Fruit fly (Drosophila melanogaster) whole organism, pupa: Measurements from ENCODE around the gene Dyro.

ENCODE experiments used
- CG13204 ChIP-seq: fragments of 200-800 bp; sonication (Bioruptor generic); optimal IDR thresholded peaks from 2 replicates; lab custom pipeline; 2018; ENCODE audit warnings: missing biosample characterization, mild to moderate bottlenecking, missing genetic modification characterization, moderate library complexity
- CG15710 ChIP-seq: fragments of 200-800 bp; sonication (Bioruptor generic); optimal IDR thresholded peaks from 2 replicates; lab custom pipeline; 2018; ENCODE audit warnings: missing biosample characterization, mild to moderate bottlenecking, missing genetic modification characterization, moderate library complexity
- CG32121 ChIP-seq: fragments of 200-800 bp; sonication (Bioruptor generic); IDR thresholded peaks from 2 replicates; pipeline ENCODE4 v1.3.6; 2022; ENCODE audit warnings: missing biosample characterization, missing genetic modification characterization
- CG34367 ChIP-seq: fragments of 200-800 bp; sonication (Bioruptor generic); optimal IDR thresholded peaks from 2 replicates; lab custom pipeline; 2018; ENCODE audit warnings: missing biosample characterization, mild to moderate bottlenecking, missing genetic modification characterization
- CG4496 ChIP-seq: fragments of 200-800 bp; sonication (Bioruptor generic); IDR thresholded peaks from 3 replicates; pipeline ENCODE4 v1.3.6; 2022; ENCODE audit warnings: missing biosample characterization, missing genetic modification characterization
- CG8159 ChIP-seq: fragments of 200-800 bp; sonication (Bioruptor generic); optimal IDR thresholded peaks from 3 replicates; lab custom pipeline; 2018; ENCODE audit warnings: missing biosample characterization, mild to moderate bottlenecking, missing genetic modification characterization, moderate library complexity
- CG9948 ChIP-seq: fragments of 200-800 bp; sonication (Bioruptor generic); optimal IDR thresholded peaks from 2 replicates; lab custom pipeline; 2018; ENCODE audit warnings: missing biosample characterization, mild to moderate bottlenecking, missing genetic modification characterization, moderate library complexity
- EcR ChIP-seq: fragments of 200-800 bp; sonication (Bioruptor generic); optimal IDR thresholded peaks from 3 replicates; lab custom pipeline; 2019; ENCODE audit warnings: missing biosample characterization, missing genetic modification characterization, mild to moderate bottlenecking, moderate library complexity, missing genetic modification reagents
- Ets98B ChIP-seq: fragments of 200-800 bp; sonication (Bioruptor generic); IDR thresholded peaks from 2 replicates; pipeline ENCODE4 v1.3.6; 2022; ENCODE audit warnings: missing biosample characterization, missing genetic modification characterization
- Snoo ChIP-seq: fragments of 200-800 bp; sonication (Bioruptor generic); optimal IDR thresholded peaks from 3 replicates; lab custom pipeline; 2017; ENCODE audit warnings: missing biosample characterization, mild to moderate bottlenecking, missing genetic modification characterization, inconsistent platforms
- rn ChIP-seq: fragments of 200-800 bp; sonication (Bioruptor generic); IDR thresholded peaks from 2 replicates; pipeline ENCODE4 v1.3.6; 2022; ENCODE audit warnings: missing biosample characterization, missing genetic modification characterization

DNA sequence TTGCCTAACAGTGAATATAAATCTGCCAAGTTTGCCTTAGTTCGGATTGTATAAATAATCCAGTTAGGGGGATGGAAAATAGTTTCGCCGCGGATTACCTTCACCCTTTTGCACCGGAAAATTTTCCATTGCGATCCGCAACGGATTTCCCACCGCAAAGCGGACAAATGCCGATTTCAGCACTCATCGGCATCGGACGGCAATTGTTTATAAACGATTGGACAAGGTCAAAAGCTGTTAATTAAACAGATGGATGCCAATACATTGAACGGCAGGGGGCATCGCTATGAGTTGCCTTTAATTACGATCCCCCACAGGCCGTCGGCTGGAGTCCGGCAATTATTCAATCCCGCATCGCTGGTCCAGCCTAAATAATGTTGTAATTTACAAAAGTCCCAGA lies 46.2 kb upstream of the Dyro start:
- no peak for TF ChIP-seq EcR (GFP tag; lab: Kevin White, UChicago)
- no peak for TF ChIP-seq Ets98B (GFP tag; lab: Robert Waterston, UW)
- no peak for TF ChIP-seq CG4496 (GFP tag; lab: Robert Waterston, UW)
- TF ChIP-seq CG8159 (tag; lab: Kevin White, UChicago): peak; percentile 29
- no peak for TF ChIP-seq rn (GFP tag; lab: Robert Waterston, UW)
- no peak for TF ChIP-seq CG32121 (GFP tag; lab: Robert Waterston, UW)
- no peak for TF ChIP-seq CG15710 (tag; lab: Kevin White, UChicago)
- no peak for TF ChIP-seq CG9948 (tag; lab: Kevin White, UChicago)
- no peak for TF ChIP-seq CG13204 (GFP tag; lab: Kevin White, UChicago)
- no peak for TF ChIP-seq Snoo
- TF ChIP-seq CG34367: no peak
